Worm (Caenorhabditis elegans) whole organism, midembryonic: ENCODE measurements around the gene F54D12.7.

Experiments
- T22C8.4 ChIP-seq: fragments of 200-800 bp; sonication (Bioruptor generic); IDR thresholded peaks from 2 replicates; pipeline ENCODE4 v1.3.6; 2022; ENCODE audit warnings: missing genetic modification characterization, missing compliant biosample characterization
- flt-1 ChIP-seq: fragments of 200-800 bp; sonication (Bioruptor generic); IDR thresholded peaks from 2 replicates; pipeline ENCODE4 v1.3.6; 2022; ENCODE audit warnings: missing genetic modification characterization, missing compliant biosample characterization
- med-1 ChIP-seq: sonication (generic microtip); optimal IDR thresholded peaks from 2 replicates; lab custom pipeline; 2017; ENCODE audit warnings: missing genetic modification characterization, mild to moderate bottlenecking, missing compliant biosample characterization, antibody characterized with exemption, missing genetic modification reagents; ENCODE audit not compliant: insufficient read depth
- ztf-23 ChIP-seq: fragments of 200-800 bp; sonication (Bioruptor generic); IDR thresholded peaks from 2 replicates; pipeline ENCODE4 v1.3.6; 2022; ENCODE audit warnings: missing genetic modification reagents, missing genetic modification characterization, missing compliant biosample characterization
- ztf-29 ChIP-seq: fragments of 200-800 bp; sonication (Bioruptor generic); IDR thresholded peaks from 2 replicates; pipeline ENCODE4 v1.3.6; 2022; ENCODE audit warnings: missing genetic modification reagents, missing genetic modification characterization, missing compliant biosample characterization

DNA sequence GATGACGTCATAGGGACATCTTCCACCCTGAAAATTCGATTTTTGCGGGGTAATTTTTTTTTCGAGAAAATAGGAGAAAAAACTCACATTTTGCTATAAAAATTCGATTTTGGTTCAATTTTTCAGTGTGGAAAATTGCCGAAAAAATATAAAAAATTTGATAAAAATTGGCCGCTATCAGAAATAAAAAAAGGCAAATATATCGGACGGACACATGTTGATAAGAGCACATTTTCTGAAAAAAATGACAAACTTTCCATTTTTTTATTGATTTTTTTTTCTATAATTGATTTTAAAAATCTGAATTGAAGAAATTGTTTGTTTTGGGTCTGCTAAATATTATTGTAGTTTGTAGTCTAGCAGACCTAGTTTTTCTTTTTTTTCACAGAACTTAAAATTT, 29.7 kb downstream of the F54D12.7 start, which contains the start of gene C13A10.1:
- TF ChIP-seq flt-1 (GFP tag; lab: Robert Waterston, UW): no peak
- no peak for TF ChIP-seq ztf-23
- no peak for TF ChIP-seq ztf-29 (GFP tag; lab: Robert Waterston, UW)
- TF ChIP-seq T22C8.4: no peak
- no peak for TF ChIP-seq med-1 (GFP tag; lab: Kevin White, UChicago)
